Fruit fly (Drosophila melanogaster): ENCODE results near the gene CG13937.

The CG13937 gene

DNA sequence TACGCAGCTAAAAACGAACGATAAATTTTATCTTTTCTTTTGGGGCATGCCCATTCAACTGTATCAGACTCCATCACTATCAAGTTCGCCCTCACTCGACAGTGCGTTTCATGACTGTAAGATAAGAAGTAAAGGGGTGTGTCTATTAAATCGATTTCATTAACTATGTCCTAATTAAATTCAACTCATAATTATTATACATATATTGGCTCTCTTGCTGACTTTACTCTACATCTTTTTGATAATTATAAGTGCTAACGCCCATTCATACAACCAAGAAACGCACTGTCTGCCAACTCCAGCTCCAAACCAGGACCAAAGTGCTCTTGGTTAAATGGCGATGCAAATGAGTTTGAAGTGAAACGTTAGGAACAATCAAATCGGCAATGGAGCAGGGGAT, 14.0 kb downstream of the CG13937 start (continued):
- no peak for TF ChIP-seq chm (GFP tag; IDR thresholded peaks at IDR 0.05)
- no peak for TF ChIP-seq gro (GFP tag; optimal IDR thresholded peaks at IDR 0.05)
- no peak for TF ChIP-seq lab (GFP tag; optimal IDR thresholded peaks at IDR 0.05)
- TF ChIP-seq trem (tag; optimal IDR thresholded peaks at IDR 0.05) = peak; percentile 1
- no peak for TF ChIP-seq CG30403 (GFP tag; optimal IDR thresholded peaks at IDR 0.05)
- no peak for TF ChIP-seq Tbp (GFP tag; optimal IDR thresholded peaks at IDR 0.05)
- peak; percentile 48; the same call in 1 of the 2 replicates for TF ChIP-seq ara (GFP tag; IDR thresholded peaks at IDR 0.05)
- no peak for TF ChIP-seq ftz-f1 (GFP tag; optimal IDR thresholded peaks at IDR 0.05)
- no peak for TF ChIP-seq CG11696 (GFP tag; IDR thresholded peaks at IDR 0.05)
- TF ChIP-seq CG12299 (tag; optimal IDR thresholded peaks at IDR 0.05) = no peak
- no peak for TF ChIP-seq stwl (tag; optimal IDR thresholded peaks at IDR 0.05)
- no peak for TF ChIP-seq CG8290 (GFP tag; optimal IDR thresholded peaks at IDR 0.05)
- no peak for TF ChIP-seq CG8290 (tag; optimal IDR thresholded peaks at IDR 0.05)
- TF ChIP-seq CG30020 (tag; optimal IDR thresholded peaks at IDR 0.05) = no peak
- TF ChIP-seq pan (optimal IDR thresholded peaks at IDR 0.05) = no peak
- peak in 1 of 2 experiments; percentile 61 for TF ChIP-seq pan (GFP tag; optimal IDR thresholded peaks at IDR 0.05 in 1 of 2, IDR thresholded peaks at IDR 0.05 in 1 of 2)
- TF ChIP-seq Optix (GFP tag; IDR thresholded peaks at IDR 0.05) = no peak; the same call in 2 of the 3 replicates
- no peak for TF ChIP-seq mld (GFP tag; IDR thresholded peaks at IDR 0.05; ENCODE audit: partially characterized antibody)
- TF ChIP-seq psq (GFP tag; optimal IDR thresholded peaks at IDR 0.05) = no peak
- TF ChIP-seq CG7786 (GFP tag; optimal IDR thresholded peaks at IDR 0.05) = no peak
- no peak for TF ChIP-seq CG4617 (GFP tag; optimal IDR thresholded peaks at IDR 0.05; ENCODE audit: borderline replicate concordance)
- TF ChIP-seq CG4707 (GFP tag; optimal IDR thresholded peaks at IDR 0.05) = no peak
- TF ChIP-seq CG18011 (GFP tag; optimal IDR thresholded peaks at IDR 0.05) = no peak
- TF ChIP-seq CG17912 (GFP tag; optimal IDR thresholded peaks at IDR 0.05) = no peak
- TF ChIP-seq CG3847 (GFP tag; IDR thresholded peaks at IDR 0.05) = no peak
- no peak for TF ChIP-seq CG42726 (GFP tag; IDR thresholded peaks at IDR 0.05; ENCODE audit: partially characterized antibody)
- TF ChIP-seq CG7987 (GFP tag; optimal IDR thresholded peaks at IDR 0.05) = no peak
- TF ChIP-seq CG2129 (GFP tag; IDR thresholded peaks at IDR 0.05; ENCODE audit: partially characterized antibody) = no peak
- peak; percentile 55 for TF ChIP-seq CG6689 (GFP tag; IDR thresholded peaks at IDR 0.05)
- TF ChIP-seq CG6854 (GFP tag; optimal IDR thresholded peaks at IDR 0.05) = no peak
- TF ChIP-seq CG5245 (GFP tag; optimal IDR thresholded peaks at IDR 0.05) = no peak
- TF ChIP-seq Meics (GFP tag; optimal IDR thresholded peaks at IDR 0.05) = peak; percentile 46
- no peak for TF ChIP-seq BtbVII (GFP tag; optimal IDR thresholded peaks at IDR 0.05)
- TF ChIP-seq NfI (GFP tag; optimal IDR thresholded peaks at IDR 0.05) = no peak
- no peak for TF ChIP-seq CG11560 (tag; IDR thresholded peaks at IDR 0.05)
- TF ChIP-seq wor (GFP tag; IDR thresholded peaks at IDR 0.05) = no peak
- no peak for TF ChIP-seq Ada2b (GFP tag; IDR thresholded peaks at IDR 0.05)
- no peak for TF ChIP-seq seq (GFP tag; IDR thresholded peaks at IDR 0.05)
- no peak for TF ChIP-seq emc (GFP tag; optimal IDR thresholded peaks at IDR 0.05)
- TF ChIP-seq rib (GFP tag; IDR thresholded peaks at IDR 0.05) = no peak
- no peak for TF ChIP-seq CG31441 (GFP tag; IDR thresholded peaks at IDR 0.05)
- no peak for TF ChIP-seq vfl (GFP tag; optimal IDR thresholded peaks at IDR 0.05)
- TF ChIP-seq dpn (GFP tag; optimal IDR thresholded peaks at IDR 0.05) = no peak
- no peak for TF ChIP-seq Hey (tag; optimal IDR thresholded peaks at IDR 0.05)
- no peak for TF ChIP-seq Nf-YB (GFP tag; optimal IDR thresholded peaks at IDR 0.05)
- peak; percentile 56; the same call in 1 of the 2 replicates for TF ChIP-seq Xrp1 (GFP tag; IDR thresholded peaks at IDR 0.05)
- TF ChIP-seq CG4854 (GFP tag; optimal IDR thresholded peaks at IDR 0.05) = no peak
- no peak for TF ChIP-seq CG2202 (tag; optimal IDR thresholded peaks at IDR 0.05)
- no peak for TF ChIP-seq CG17568 (GFP tag; optimal IDR thresholded peaks at IDR 0.05)
- no peak for TF ChIP-seq ash1 (GFP tag; optimal IDR thresholded peaks at IDR 0.05)
- no peak for TF ChIP-seq CG11723 (GFP tag; optimal IDR thresholded peaks at IDR 0.05)
- TF ChIP-seq Antp (GFP tag; optimal IDR thresholded peaks at IDR 0.05) = no peak
- no peak for TF ChIP-seq CG3838 (GFP tag; optimal IDR thresholded peaks at IDR 0.05)

All from whole organism, embryonic.